Worm (Caenorhabditis elegans): Measurements from ENCODE around the gene Y113G7A.14.

The Y113G7A.14 gene

DNA sequence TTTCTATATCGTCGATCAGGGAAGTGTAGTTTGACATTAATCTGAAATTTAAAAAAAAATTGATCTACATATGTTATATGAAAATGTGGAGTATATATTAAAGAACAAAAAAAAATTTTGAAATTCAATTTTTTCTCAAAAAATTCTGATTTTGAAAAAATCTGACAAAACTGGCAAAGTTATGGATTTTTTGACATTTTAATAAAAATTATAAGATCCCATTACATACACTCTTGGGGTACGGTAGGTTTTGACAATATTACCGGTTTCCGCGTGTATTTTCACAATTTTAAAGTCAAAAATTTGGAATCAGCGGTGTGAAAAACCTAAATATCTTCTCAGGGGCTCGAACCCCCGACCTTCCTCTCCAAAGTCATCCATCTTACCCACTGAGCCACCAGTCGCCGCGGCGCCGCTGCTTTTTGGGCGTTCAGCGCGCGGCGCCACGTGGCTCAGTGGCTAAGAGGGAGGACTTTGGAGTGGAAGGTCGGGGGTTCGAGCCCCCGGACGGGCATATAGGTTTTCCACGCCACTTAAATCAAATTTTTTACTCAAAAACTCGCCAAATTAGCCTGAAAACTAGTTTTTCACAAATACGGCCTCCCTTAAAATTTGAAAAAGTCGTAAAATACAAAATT is at the start of gene Y113G7A.14:
Y113G7A.14 (minus strand) TSS at position 51 of the 638 bp plus-strand sequence.
- TF ChIP-seq klf-2 (GFP tag; conservative IDR thresholded peaks at IDR 0.05) (no peak), flt-1 (GFP tag; IDR thresholded peaks at IDR 0.05) (no peak), T22C8.4 (GFP tag; IDR thresholded peaks at IDR 0.05) (no peak), ref-1 (GFP tag; conservative IDR thresholded peaks at IDR 0.05) (no peak), med-1 (GFP tag; optimal IDR thresholded peaks at IDR 0.05; ENCODE audit: insufficient read depth) (no peak), ztf-29 (GFP tag; IDR thresholded peaks at IDR 0.05) (no peak), ztf-23 (GFP tag; IDR thresholded peaks at IDR 0.05) (no peak)

DNA sequence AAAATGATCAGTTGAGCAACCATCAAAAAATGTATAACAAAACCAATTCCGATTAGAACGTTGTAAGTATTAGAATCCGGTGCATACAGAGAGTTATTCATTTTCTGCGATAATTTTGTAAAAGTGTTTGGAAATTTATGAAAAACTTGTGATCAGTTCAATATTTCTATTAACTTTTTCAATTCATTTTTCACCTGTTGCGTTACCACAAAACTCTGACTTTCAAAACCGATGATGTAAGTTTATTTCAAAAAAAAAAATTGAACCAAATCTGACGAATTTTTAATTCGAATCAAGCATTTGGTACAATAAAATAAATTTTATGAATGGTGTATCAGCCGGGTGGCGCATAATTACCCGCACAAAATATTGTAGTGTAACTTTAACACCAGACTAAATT is 48.3 kb upstream of the Y113G7A.14 start, which contains the start of gene srz-16:
srz-16 (minus strand) TSS at position 101 of the 400 bp plus-strand sequence.
- no peak for TF ChIP-seq ztf-29 (GFP tag; IDR thresholded peaks at IDR 0.05)
- no peak for TF ChIP-seq klf-2 (GFP tag; conservative IDR thresholded peaks at IDR 0.05)
- no peak for TF ChIP-seq ref-1 (GFP tag; conservative IDR thresholded peaks at IDR 0.05)
- no peak for TF ChIP-seq flt-1 (GFP tag; IDR thresholded peaks at IDR 0.05)
- no peak for TF ChIP-seq cog-1 (tag; optimal IDR thresholded peaks at IDR 0.05)
- TF ChIP-seq ztf-23 (GFP tag; IDR thresholded peaks at IDR 0.05) = no peak
- TF ChIP-seq T22C8.4 (GFP tag; IDR thresholded peaks at IDR 0.05) = no peak
- TF ChIP-seq med-1 (GFP tag; optimal IDR thresholded peaks at IDR 0.05; ENCODE audit: insufficient read depth) = no peak
- TF ChIP-seq tab-1 (GFP tag; IDR thresholded peaks at IDR 0.05) = no peak

DNA sequence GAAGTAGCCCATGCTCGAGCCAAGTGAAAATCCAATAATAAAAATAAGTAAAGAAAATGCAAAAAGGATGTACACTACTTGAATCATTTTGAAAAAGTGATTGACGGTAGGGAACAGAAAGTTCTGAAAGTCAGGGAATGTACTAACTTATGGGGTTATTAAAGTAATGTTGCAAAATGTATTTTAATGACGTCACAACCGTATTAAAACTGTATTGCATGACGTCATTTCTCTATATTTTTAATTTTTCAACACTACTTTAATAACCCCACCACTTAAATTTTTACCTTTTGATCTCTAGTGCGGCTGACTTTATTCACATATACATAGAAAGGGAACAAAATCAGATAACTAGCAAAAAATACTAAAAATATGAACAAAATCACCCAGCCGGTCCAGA is 44.1 kb upstream of the Y113G7A.14 start:
- TF ChIP-seq ref-1 (GFP tag; conservative IDR thresholded peaks at IDR 0.05) (no peak), tab-1 (GFP tag; IDR thresholded peaks at IDR 0.05) (no peak), med-1 (GFP tag; optimal IDR thresholded peaks at IDR 0.05; ENCODE audit: insufficient read depth) (no peak), T22C8.4 (GFP tag; IDR thresholded peaks at IDR 0.05) (no peak)

- TF ChIP-seq med-1 (GFP tag; optimal IDR thresholded peaks at IDR 0.05; ENCODE audit: insufficient read depth) (no peak), tab-1 (GFP tag; IDR thresholded peaks at IDR 0.05) (no peak), ztf-29 (GFP tag; IDR thresholded peaks at IDR 0.05) (no peak), T22C8.4 (GFP tag; IDR thresholded peaks at IDR 0.05) (no peak), ref-1 (GFP tag; conservative IDR thresholded peaks at IDR 0.05) (no peak), ztf-23 (GFP tag; IDR thresholded peaks at IDR 0.05) (no peak), klf-2 (GFP tag; conservative IDR thresholded peaks at IDR 0.05) (no peak), cog-1 (tag; optimal IDR thresholded peaks at IDR 0.05) (no peak), flt-1 (GFP tag; IDR thresholded peaks at IDR 0.05) (no peak)
These were observed 33.7 kb upstream of the Y113G7A.14 start, which contains the start of gene srw-39 for ce11 chrV:20171941-20172340. TSS of gene srw-39 (minus strand) at chrV:20172041.

- no peak for TF ChIP-seq ztf-23 (GFP tag; IDR thresholded peaks at IDR 0.05)
- TF ChIP-seq tab-1 (GFP tag; IDR thresholded peaks at IDR 0.05) = no peak
- no peak for TF ChIP-seq ref-1 (GFP tag; conservative IDR thresholded peaks at IDR 0.05)
- no peak for TF ChIP-seq cog-1 (tag; optimal IDR thresholded peaks at IDR 0.05)
- TF ChIP-seq med-1 (GFP tag; optimal IDR thresholded peaks at IDR 0.05; ENCODE audit: insufficient read depth) = no peak
- no peak for TF ChIP-seq ztf-29 (GFP tag; IDR thresholded peaks at IDR 0.05)
- TF ChIP-seq T22C8.4 (GFP tag; IDR thresholded peaks at IDR 0.05) = no peak
- no peak for TF ChIP-seq flt-1 (GFP tag; IDR thresholded peaks at IDR 0.05)
- TF ChIP-seq klf-2 (GFP tag; conservative IDR thresholded peaks at IDR 0.05) = no peak
These were observed 27.6 kb upstream of the Y113G7A.14 start for ce11 chrV:20165808-20166207.

ce11 chrV:20164059-20164892 is 26.0 kb upstream of the Y113G7A.14 start, which contains the start of gene F19B2.5:
TSS of gene F19B2.5 (minus strand) at chrV:20164165.
- no peak for TF ChIP-seq ztf-23 (GFP tag; IDR thresholded peaks at IDR 0.05)
- no peak for TF ChIP-seq T22C8.4 (GFP tag; IDR thresholded peaks at IDR 0.05)
- no peak for TF ChIP-seq tab-1 (GFP tag; IDR thresholded peaks at IDR 0.05)
- TF ChIP-seq cog-1 (tag; optimal IDR thresholded peaks at IDR 0.05) = no peak
- no peak for TF ChIP-seq klf-2 (GFP tag; conservative IDR thresholded peaks at IDR 0.05)
- TF ChIP-seq flt-1 (GFP tag; IDR thresholded peaks at IDR 0.05) = no peak
- no peak for TF ChIP-seq med-1 (GFP tag; optimal IDR thresholded peaks at IDR 0.05; ENCODE audit: insufficient read depth)
- no peak for TF ChIP-seq ref-1 (GFP tag; conservative IDR thresholded peaks at IDR 0.05)
- no peak for TF ChIP-seq ztf-29 (GFP tag; IDR thresholded peaks at IDR 0.05)

ce11 chrV:20163105-20163449 is 24.8 kb upstream of the Y113G7A.14 start:
- TF ChIP-seq tab-1 (GFP tag; IDR thresholded peaks at IDR 0.05) (no peak), ztf-29 (GFP tag; IDR thresholded peaks at IDR 0.05) (no peak), cog-1 (tag; optimal IDR thresholded peaks at IDR 0.05) (no peak), ref-1 (GFP tag; conservative IDR thresholded peaks at IDR 0.05) (no peak), med-1 (GFP tag; optimal IDR thresholded peaks at IDR 0.05; ENCODE audit: insufficient read depth) (no peak), ztf-23 (GFP tag; IDR thresholded peaks at IDR 0.05) (no peak), flt-1 (GFP tag; IDR thresholded peaks at IDR 0.05) (no peak), klf-2 (GFP tag; conservative IDR thresholded peaks at IDR 0.05) (no peak), T22C8.4 (GFP tag; IDR thresholded peaks at IDR 0.05) (no peak)

ce11 chrV:20162290-20163104 is 24.2 kb upstream of the Y113G7A.14 start:
- no peak for TF ChIP-seq klf-2 (GFP tag; conservative IDR thresholded peaks at IDR 0.05)

DNA sequence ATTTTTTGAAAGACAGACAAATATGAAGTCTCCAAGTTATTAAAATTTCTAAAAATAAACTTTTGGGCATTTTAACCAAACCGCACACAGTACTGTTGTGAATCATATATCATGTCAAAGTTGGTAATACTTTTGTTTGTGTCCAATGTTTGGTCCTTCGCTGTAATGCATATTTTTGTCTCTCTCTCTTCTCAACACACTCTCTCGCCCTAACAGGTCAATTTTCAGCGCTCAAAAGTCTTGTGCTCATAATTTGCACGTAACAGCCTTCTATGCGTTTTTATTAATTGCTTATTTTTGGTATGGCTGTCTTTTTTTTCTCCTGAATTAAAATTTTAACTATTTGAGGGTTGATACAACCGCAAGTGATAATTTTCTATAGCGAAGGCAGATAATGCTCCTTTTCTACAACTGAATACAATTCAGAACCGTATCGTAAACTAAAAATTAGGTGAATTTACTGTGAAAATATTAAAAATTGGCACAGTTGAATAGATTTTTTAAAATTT is 23.6 kb upstream of the Y113G7A.14 start:
- TF ChIP-seq T22C8.4 (GFP tag; IDR thresholded peaks at IDR 0.05) = no peak
- no peak for TF ChIP-seq flt-1 (GFP tag; IDR thresholded peaks at IDR 0.05)
- TF ChIP-seq tab-1 (GFP tag; IDR thresholded peaks at IDR 0.05) = no peak
- no peak for TF ChIP-seq ztf-29 (GFP tag; IDR thresholded peaks at IDR 0.05)
- TF ChIP-seq ref-1 (GFP tag; conservative IDR thresholded peaks at IDR 0.05) = no peak

Data from whole organism, midembryonic.